6 fruit fly cellular contexts compared by ENCODE assay signal in the genomic region with DNA sequence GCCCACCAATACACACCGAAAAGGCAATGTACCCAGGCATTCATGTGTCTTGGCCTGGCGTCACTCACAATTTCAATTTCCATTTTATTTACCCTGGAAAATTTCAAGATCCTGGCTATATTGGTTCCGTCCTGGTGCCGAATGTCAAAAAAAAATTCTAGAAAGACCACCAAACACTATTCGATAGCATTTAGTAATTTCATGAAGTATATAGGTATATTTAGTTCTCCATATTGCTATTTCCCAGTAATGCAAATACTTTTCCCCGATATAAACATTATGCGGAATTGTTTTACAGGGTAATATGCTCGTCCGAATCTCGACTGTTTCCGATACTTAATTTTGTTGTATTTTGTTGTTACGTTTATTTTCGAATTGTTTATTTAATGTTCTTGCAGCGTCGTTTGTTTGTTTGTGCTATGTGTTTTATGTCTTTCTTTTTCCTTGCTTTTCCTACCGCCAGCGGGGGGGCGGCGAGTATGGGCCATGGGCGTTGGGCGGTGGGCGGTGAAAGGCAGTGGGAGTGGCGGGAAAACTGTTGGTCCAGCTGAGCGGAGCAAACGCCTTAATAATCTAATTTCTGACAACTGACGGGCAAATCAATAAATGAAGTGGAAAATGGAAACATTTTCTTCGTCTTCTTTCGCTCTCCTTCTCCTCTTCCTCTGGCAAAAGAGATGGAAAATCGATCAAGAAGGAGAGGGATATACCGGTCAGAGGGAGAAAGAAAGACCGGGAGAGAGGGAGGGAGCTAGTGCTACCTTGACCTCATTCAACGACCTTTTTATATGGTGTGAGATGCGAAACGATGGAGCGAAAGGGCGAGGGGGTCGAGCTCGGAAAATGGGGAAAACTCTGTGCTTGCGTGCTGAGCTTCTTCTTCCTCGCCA.
A peak's percentile ranks its signal among the peaks of the same experiment; 100 is the strongest.
TF ChIP-seq lines count a peak whose summit lies in the region.

No protein-coding gene starts in this region.

- TF ChIP-seq CTCF in whole organism, embryonic (GFP tag; optimal IDR thresholded peaks at IDR 0.05; lab: Kevin White, UChicago) = no peak

TF ChIP-seq in whole organism, 6 proteins besides CTCF, POLR2A, EP300 and RAD21:
- TF ChIP-seq pan (optimal IDR thresholded peaks at IDR 0.05; lab: Kevin White, UChicago) (peak; percentile 85), EcR (GFP tag; optimal IDR thresholded peaks at IDR 0.05; lab: Kevin White, UChicago) (no peak)

TF ChIP-seq in whole organism, adult, 20 proteins besides CTCF, POLR2A, EP300 and RAD21:
- TF ChIP-seq kay (GFP tag; lab: Kevin White, UChicago; ENCODE audit: borderline replicate concordance) (no peak), Crg-1 (GFP tag; optimal IDR thresholded peaks at IDR 0.05; lab: Kevin White, UChicago) (no peak), Mnt (GFP tag; optimal IDR thresholded peaks at IDR 0.05; lab: Kevin White, UChicago) (no peak), Clk (GFP tag; optimal IDR thresholded peaks at IDR 0.05; lab: Kevin White, UChicago) (no peak), CG12768 (GFP tag; optimal IDR thresholded peaks at IDR 0.05; lab: Kevin White, UChicago) (no peak), CG1620 (GFP tag; optimal IDR thresholded peaks at IDR 0.05; lab: Kevin White, UChicago) (no peak), CG14711 (tag; optimal IDR thresholded peaks at IDR 0.05; lab: Kevin White, UChicago) (peak; percentile 8), CG33017 (tag; optimal IDR thresholded peaks at IDR 0.05; lab: Kevin White, UChicago) (no peak)

TF ChIP-seq in whole organism, embryonic, 481 proteins besides CTCF, POLR2A, EP300 and RAD21 (continues in another document):
- TF ChIP-seq tin (GFP tag; optimal IDR thresholded peaks at IDR 0.05; lab: Kevin White, UChicago) (peak; percentile 52), Awh (GFP tag; IDR thresholded peaks at IDR 0.05; lab: Robert Waterston, UW) (0 out of 2 replicates have a peak, but pooled peaks have one; percentile 37), sob (GFP tag; IDR thresholded peaks at IDR 0.05; lab: Robert Waterston, UW) (peak; percentile 62), az2 (GFP tag; optimal IDR thresholded peaks at IDR 0.05; lab: Kevin White, UChicago) (peak; percentile 65), Fer1 (GFP tag; optimal IDR thresholded peaks at IDR 0.05; lab: Kevin White, UChicago) (no peak), sim (GFP tag; IDR thresholded peaks at IDR 0.05; lab: Robert Waterston, UW) (no peak), trem (tag; optimal IDR thresholded peaks at IDR 0.05; lab: Kevin White, UChicago) (peak; percentile 45), CG9727 (GFP tag; optimal IDR thresholded peaks at IDR 0.05; lab: Kevin White, UChicago) (peak; percentile 71), grn (GFP tag; optimal IDR thresholded peaks at IDR 0.05; lab: Kevin White, UChicago) (no peak), gsb-n (tag; optimal IDR thresholded peaks at IDR 0.05; lab: Kevin White, UChicago) (peak; percentile 27), HLHmδ (GFP tag; optimal IDR thresholded peaks at IDR 0.05; lab: Kevin White, UChicago) (no peak), pb (GFP tag; optimal IDR thresholded peaks at IDR 0.05; lab: Kevin White, UChicago) (no peak), lilli (GFP tag; optimal IDR thresholded peaks at IDR 0.05; lab: Kevin White, UChicago) (peak; percentile 61), ssp (GFP tag; IDR thresholded peaks at IDR 0.05; lab: Robert Waterston, UW) (no peak; the same call in 1 of the 2 replicates), CG18764 (GFP tag; optimal IDR thresholded peaks at IDR 0.05; lab: Kevin White, UChicago) (peak; percentile 27), CG1792 (GFP tag; optimal IDR thresholded peaks at IDR 0.05; lab: Kevin White, UChicago) (peak; percentile 49), CG18011 (GFP tag; optimal IDR thresholded peaks at IDR 0.05; lab: Kevin White, UChicago) (no peak)

TF ChIP-seq in whole organism, prepupa, 60 proteins besides CTCF, POLR2A, EP300 and RAD21 (continues in another document):
- TF ChIP-seq CG11294 (GFP tag; IDR thresholded peaks at IDR 0.05; lab: Robert Waterston, UW) (peak; percentile 43; the same call in 1 of the 2 replicates), Sox14 (GFP tag; optimal IDR thresholded peaks at IDR 0.05; lab: Kevin White, UChicago) (peak; percentile 46), Hr4 (GFP tag; optimal IDR thresholded peaks at IDR 0.05; lab: Kevin White, UChicago) (peak; percentile 74), Eip78C (GFP tag; lab: Kevin White, UChicago) (peak; percentile 85), net (GFP tag; optimal IDR thresholded peaks at IDR 0.05; lab: Kevin White, UChicago) (peak; percentile 56), CG32006 (GFP tag; optimal IDR thresholded peaks at IDR 0.05; lab: Kevin White, UChicago) (peak; percentile 67), Ets96B (tag; optimal IDR thresholded peaks at IDR 0.05; lab: Kevin White, UChicago) (peak; percentile 7), achi (GFP tag; optimal IDR thresholded peaks at IDR 0.05; lab: Kevin White, UChicago) (peak; percentile 49), CG6276 (GFP tag; optimal IDR thresholded peaks at IDR 0.05; lab: Kevin White, UChicago) (peak; percentile 9), Smox (GFP tag; optimal IDR thresholded peaks at IDR 0.05; lab: Kevin White, UChicago) (peak; percentile 57), ss (GFP tag; optimal IDR thresholded peaks at IDR 0.05; lab: Kevin White, UChicago) (peak in 1 of 2 experiments; percentile 8), Lpt (GFP tag; optimal IDR thresholded peaks at IDR 0.05; lab: Kevin White, UChicago) (peak; percentile 49), CG3919 (GFP tag; optimal IDR thresholded peaks at IDR 0.05; lab: Kevin White, UChicago) (peak; percentile 42), CG11902 (GFP tag; optimal IDR thresholded peaks at IDR 0.05; lab: Kevin White, UChicago) (peak; percentile 24), fkh (GFP tag; optimal IDR thresholded peaks at IDR 0.05; lab: Kevin White, UChicago) (peak; percentile 49), CG16779 (tag; optimal IDR thresholded peaks at IDR 0.05; lab: Kevin White, UChicago) (no peak), CG7368 (GFP tag; optimal IDR thresholded peaks at IDR 0.05; lab: Kevin White, UChicago) (peak; percentile 53), CG8319 (GFP tag; optimal IDR thresholded peaks at IDR 0.05; lab: Kevin White, UChicago) (no peak)

TF ChIP-seq in whole organism, pupa, 21 proteins besides CTCF, POLR2A, EP300 and RAD21 (continues in another document):
- TF ChIP-seq fd96Ca (GFP tag; IDR thresholded peaks at IDR 0.05; lab: Robert Waterston, UW) = no peak; the same call in 2 of the 3 replicates
- peak; percentile 29 for TF ChIP-seq Pif1B (GFP tag; optimal IDR thresholded peaks at IDR 0.05; lab: Kevin White, UChicago)
- TF ChIP-seq CG15710 (tag; optimal IDR thresholded peaks at IDR 0.05; lab: Kevin White, UChicago) = peak; percentile 17
- peak; percentile 12 for TF ChIP-seq Snoo (tag; optimal IDR thresholded peaks at IDR 0.05; lab: Kevin White, UChicago)
- TF ChIP-seq CG8159 (tag; optimal IDR thresholded peaks at IDR 0.05; lab: Kevin White, UChicago) = peak; percentile 39
- peak; percentile 43 for TF ChIP-seq CG17806 (tag; optimal IDR thresholded peaks at IDR 0.05; lab: Kevin White, UChicago)
- no peak for TF ChIP-seq D1 (tag; optimal IDR thresholded peaks at IDR 0.05; lab: Kevin White, UChicago)
- no peak for TF ChIP-seq EcR (GFP tag; optimal IDR thresholded peaks at IDR 0.05; lab: Kevin White, UChicago)
- TF ChIP-seq CG32121 (GFP tag; IDR thresholded peaks at IDR 0.05; lab: Robert Waterston, UW) = peak; percentile 60
- no peak for TF ChIP-seq CG13204 (GFP tag; optimal IDR thresholded peaks at IDR 0.05; lab: Kevin White, UChicago)
- TF ChIP-seq CG14655 (GFP tag; optimal IDR thresholded peaks at IDR 0.05; lab: Kevin White, UChicago) = peak; percentile 49
- peak; percentile 34 for TF ChIP-seq CG9948 (tag; optimal IDR thresholded peaks at IDR 0.05; lab: Kevin White, UChicago)
- no peak for TF ChIP-seq CG10348 (GFP tag; IDR thresholded peaks at IDR 0.05; lab: Robert Waterston, UW)
- no peak for TF ChIP-seq gl (tag; optimal IDR thresholded peaks at IDR 0.05; lab: Kevin White, UChicago)
- no peak for TF ChIP-seq CG34367 (tag; optimal IDR thresholded peaks at IDR 0.05; lab: Kevin White, UChicago)
- TF ChIP-seq Pif1A (GFP tag; optimal IDR thresholded peaks at IDR 0.05; lab: Kevin White, UChicago) = peak; percentile 63
- TF ChIP-seq CG8301 (tag; optimal IDR thresholded peaks at IDR 0.05; lab: Kevin White, UChicago) = peak; percentile 42
- no peak for TF ChIP-seq CG12605 (GFP tag; IDR thresholded peaks at IDR 0.05; lab: Robert Waterston, UW)
- TF ChIP-seq CG4496 (GFP tag; IDR thresholded peaks at IDR 0.05; lab: Robert Waterston, UW) = peak; percentile 56; the same call in 1 of the 3 replicates
- peak; percentile 69 for TF ChIP-seq Ets98B (GFP tag; IDR thresholded peaks at IDR 0.05; lab: Robert Waterston, UW)

TF ChIP-seq in whole organism, wandering third instar larva, 38 proteins besides CTCF, POLR2A, EP300 and RAD21 (continues in another document):
- no peak for TF ChIP-seq Hr83 (GFP tag; optimal IDR thresholded peaks at IDR 0.05; lab: Kevin White, UChicago; ENCODE audit: poor library complexity, severe bottlenecking)
- peak; percentile 40 for TF ChIP-seq ey (GFP tag; optimal IDR thresholded peaks at IDR 0.05; lab: Kevin White, UChicago)
- no peak for TF ChIP-seq Myc (optimal IDR thresholded peaks at IDR 0.05; lab: Kevin White, UChicago)
- TF ChIP-seq br (GFP tag; optimal IDR thresholded peaks at IDR 0.05; lab: Kevin White, UChicago) = peak; percentile 44
- TF ChIP-seq dmrt93B (GFP tag; optimal IDR thresholded peaks at IDR 0.05; lab: Kevin White, UChicago) = no peak
- TF ChIP-seq Rel (GFP tag; optimal IDR thresholded peaks at IDR 0.05; lab: Kevin White, UChicago) = no peak
- no peak for TF ChIP-seq Rel (tag; optimal IDR thresholded peaks at IDR 0.05; lab: Kevin White, UChicago)
- TF ChIP-seq Hnf4 (GFP tag; optimal IDR thresholded peaks at IDR 0.05; lab: Kevin White, UChicago) = peak; percentile 1
- TF ChIP-seq sv (GFP tag; optimal IDR thresholded peaks at IDR 0.05; lab: Kevin White, UChicago) = peak; percentile 54
- peak; percentile 45 for TF ChIP-seq fru (GFP tag; optimal IDR thresholded peaks at IDR 0.05; lab: Kevin White, UChicago)
- TF ChIP-seq brk (GFP tag; optimal IDR thresholded peaks at IDR 0.05; lab: Kevin White, UChicago) = no peak
- no peak for TF ChIP-seq Jra (GFP tag; optimal IDR thresholded peaks at IDR 0.05; lab: Kevin White, UChicago)
- peak; percentile 49 for TF ChIP-seq pan (optimal IDR thresholded peaks at IDR 0.05; lab: Kevin White, UChicago)
- TF ChIP-seq psq (GFP tag; optimal IDR thresholded peaks at IDR 0.05; lab: Kevin White, UChicago) = peak; percentile 37
- TF ChIP-seq dsf (GFP tag; optimal IDR thresholded peaks at IDR 0.05; lab: Kevin White, UChicago; ENCODE audit: borderline replicate concordance) = no peak
- no peak for TF ChIP-seq Dif (GFP tag; optimal IDR thresholded peaks at IDR 0.05; lab: Kevin White, UChicago; ENCODE audit: partially characterized antibody)
- no peak for TF ChIP-seq lola (GFP tag; optimal IDR thresholded peaks at IDR 0.05; lab: Kevin White, UChicago)
- TF ChIP-seq jim (GFP tag; optimal IDR thresholded peaks at IDR 0.05; lab: Kevin White, UChicago) = no peak
- no peak for TF ChIP-seq Hr78 (GFP tag; optimal IDR thresholded peaks at IDR 0.05; lab: Kevin White, UChicago)
- TF ChIP-seq N (GFP tag; optimal IDR thresholded peaks at IDR 0.05; lab: Kevin White, UChicago) = no peak
- TF ChIP-seq GATAd (GFP tag; optimal IDR thresholded peaks at IDR 0.05; lab: Kevin White, UChicago) = no peak
- TF ChIP-seq CrebA (GFP tag; optimal IDR thresholded peaks at IDR 0.05; lab: Kevin White, UChicago; ENCODE audit: borderline replicate concordance) = no peak
